Worm (Caenorhabditis elegans): Measurements from ENCODE around the gene K02D10.1.

DNA sequence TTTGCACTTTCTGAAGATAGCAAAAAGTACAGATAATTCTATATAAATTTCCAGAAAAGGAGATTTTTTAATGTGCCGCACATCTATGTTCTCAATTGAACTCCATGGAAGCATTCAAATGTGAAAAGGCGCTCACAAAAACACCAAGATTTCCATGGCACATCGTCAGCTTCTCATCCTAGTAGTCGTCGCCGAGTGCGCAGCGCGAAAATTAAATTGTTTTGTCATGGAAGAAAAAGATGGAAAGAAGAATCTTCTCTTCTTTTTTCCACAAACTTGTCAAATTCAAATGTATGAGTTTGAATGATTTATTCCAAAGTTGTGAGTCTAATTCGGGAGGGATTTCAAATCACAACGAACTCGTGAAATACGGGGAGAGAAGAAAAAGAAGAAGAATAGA lies 31.9 kb upstream of the K02D10.1 start:
- TF ChIP-seq ref-1 (GFP tag; conservative IDR thresholded peaks at IDR 0.05) (no peak), ztf-23 (GFP tag; IDR thresholded peaks at IDR 0.05) (no peak), cog-1 (tag; optimal IDR thresholded peaks at IDR 0.05) (no peak), klf-2 (GFP tag; conservative IDR thresholded peaks at IDR 0.05) (no peak), ztf-29 (GFP tag; IDR thresholded peaks at IDR 0.05) (no peak), flt-1 (GFP tag; IDR thresholded peaks at IDR 0.05) (no peak), tab-1 (GFP tag; IDR thresholded peaks at IDR 0.05) (no peak), med-1 (GFP tag; optimal IDR thresholded peaks at IDR 0.05; ENCODE audit: insufficient read depth) (no peak), T22C8.4 (GFP tag; IDR thresholded peaks at IDR 0.05) (no peak)
